Worm (Caenorhabditis elegans) whole organism, midembryonic: ENCODE measurements around the gene nhr-124.

Source experiments
- T22C8.4 ChIP-seq: fragments of 200-800 bp; sonication (Bioruptor generic); IDR thresholded peaks from 2 replicates; pipeline ENCODE4 v1.3.6; 2022; ENCODE audit warnings: missing genetic modification characterization, missing compliant biosample characterization
- cog-1 ChIP-seq: sonication (generic microtip); optimal IDR thresholded peaks from 2 replicates; lab custom pipeline; 2016; ENCODE audit warnings: missing genetic modification characterization, missing compliant biosample characterization
- flt-1 ChIP-seq: fragments of 200-800 bp; sonication (Bioruptor generic); IDR thresholded peaks from 2 replicates; pipeline ENCODE4 v1.3.6; 2022; ENCODE audit warnings: missing genetic modification characterization, missing compliant biosample characterization
- klf-2 ChIP-seq: fragments of 200-800 bp; sonication (Bioruptor generic); conservative IDR thresholded peaks from 2 replicates; pipeline ENCODE4 v1.3.6; 2022; ENCODE audit warnings: missing genetic modification reagents, missing genetic modification characterization, missing compliant biosample characterization
- med-1 ChIP-seq: sonication (generic microtip); optimal IDR thresholded peaks from 2 replicates; lab custom pipeline; 2017; ENCODE audit warnings: missing genetic modification characterization, mild to moderate bottlenecking, missing compliant biosample characterization, antibody characterized with exemption, missing genetic modification reagents; ENCODE audit not compliant: insufficient read depth
- ref-1 ChIP-seq: fragments of 200-800 bp; sonication (Bioruptor generic); conservative IDR thresholded peaks from 2 replicates; pipeline ENCODE4 v1.3.6; 2022; ENCODE audit warnings: missing genetic modification reagents, missing genetic modification characterization, missing compliant biosample characterization
- tab-1 ChIP-seq: fragments of 200-800 bp; sonication (Bioruptor generic); IDR thresholded peaks from 2 replicates; pipeline ENCODE4 v1.3.6; 2022; ENCODE audit warnings: missing genetic modification characterization, missing compliant biosample characterization
- ztf-23 ChIP-seq: fragments of 200-800 bp; sonication (Bioruptor generic); IDR thresholded peaks from 2 replicates; pipeline ENCODE4 v1.3.6; 2022; ENCODE audit warnings: missing genetic modification reagents, missing genetic modification characterization, missing compliant biosample characterization
- ztf-29 ChIP-seq: fragments of 200-800 bp; sonication (Bioruptor generic); IDR thresholded peaks from 2 replicates; pipeline ENCODE4 v1.3.6; 2022; ENCODE audit warnings: missing genetic modification reagents, missing genetic modification characterization, missing compliant biosample characterization

Gene nhr-124

DNA sequence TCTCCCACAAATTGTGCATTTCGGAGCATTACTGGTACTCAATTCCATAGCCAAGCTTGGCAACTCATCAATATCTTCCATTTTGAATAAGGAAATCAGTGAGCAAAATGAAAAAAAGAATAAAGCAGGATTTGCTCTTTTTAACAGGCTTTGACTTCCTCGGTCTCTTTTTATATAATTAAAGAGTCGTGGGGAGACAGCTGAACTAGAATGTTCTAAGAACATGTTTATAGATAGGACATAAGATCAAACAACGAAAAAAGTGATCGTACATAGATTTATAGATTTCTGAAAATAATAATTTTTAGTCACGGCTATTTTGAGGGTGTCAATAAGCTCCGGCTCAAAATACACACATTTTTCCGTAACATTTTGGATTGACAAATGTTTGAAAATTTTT, 25.9 kb downstream of the nhr-124 start, which contains the start of gene nhr-189:
TSS of gene nhr-189 (minus strand) at position 121 of the 400 bp plus-strand sequence.
- no peak for TF ChIP-seq ztf-29 (GFP tag; lab: Robert Waterston, UW)
- no peak for TF ChIP-seq med-1 (GFP tag; lab: Kevin White, UChicago)
- TF ChIP-seq flt-1, result no peak
- TF ChIP-seq ref-1 (GFP tag; lab: Robert Waterston, UW), result no peak
- TF ChIP-seq ztf-23 (GFP tag; lab: Robert Waterston, UW), result no peak
- TF ChIP-seq klf-2, result no peak
- no peak for TF ChIP-seq tab-1 (GFP tag; lab: Robert Waterston, UW)
- TF ChIP-seq cog-1 (tag; lab: Kevin White, UChicago), result no peak
- TF ChIP-seq T22C8.4, result no peak

ce11 chrV:3857778-3858177, 28.2 kb downstream of the nhr-124 start, which contains the start of gene nhr-188:
TSS of gene nhr-188 (minus strand) at chrV:3857861.
- TF ChIP-seq ztf-29 (GFP tag; lab: Robert Waterston, UW) (no peak), med-1 (GFP tag; lab: Kevin White, UChicago) (no peak)

- no peak for TF ChIP-seq klf-2
- TF ChIP-seq cog-1 (tag; lab: Kevin White, UChicago), result no peak
Observed at ce11 chrV:3855916-3856315, 30.1 kb downstream of the nhr-124 start.

DNA sequence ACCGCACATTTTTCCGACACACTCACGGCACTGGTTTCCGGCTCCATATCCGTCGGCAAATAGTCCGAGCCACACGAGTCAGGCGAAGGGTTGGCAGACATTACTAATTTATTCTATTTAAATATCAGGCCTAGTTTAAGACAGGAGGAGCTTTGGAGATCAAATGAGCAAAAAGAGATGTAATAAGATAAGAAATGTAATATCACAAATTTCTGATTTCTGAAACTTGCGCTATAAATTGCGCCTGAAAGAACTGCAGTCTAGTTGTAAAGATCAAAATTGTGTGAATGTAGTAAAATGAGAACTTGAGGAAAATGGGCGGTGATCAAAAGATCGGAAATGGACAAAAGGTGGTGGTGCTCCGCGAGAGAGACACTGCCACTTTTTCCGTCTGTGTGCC, 31.2 kb downstream of the nhr-124 start, which contains the start of gene nhr-186:
TSS of gene nhr-186 (minus strand) at position 101 of the 400 bp plus-strand sequence.
- TF ChIP-seq tab-1 (GFP tag; lab: Robert Waterston, UW) (no peak), T22C8.4 (no peak), ztf-23 (GFP tag; lab: Robert Waterston, UW) (no peak), cog-1 (tag; lab: Kevin White, UChicago) (no peak)

- TF ChIP-seq med-1 (GFP tag; lab: Kevin White, UChicago), result no peak
- TF ChIP-seq tab-1 (GFP tag; lab: Robert Waterston, UW), result no peak
Observed at ce11 chrV:3851760-3852159, 34.2 kb downstream of the nhr-124 start.

- TF ChIP-seq tab-1 (GFP tag; lab: Robert Waterston, UW) (no peak), med-1 (GFP tag; lab: Kevin White, UChicago) (no peak), flt-1 (no peak), ztf-23 (GFP tag; lab: Robert Waterston, UW) (no peak), klf-2 (no peak), cog-1 (tag; lab: Kevin White, UChicago) (no peak)
Observed at ce11 chrV:3847268-3847667, 38.7 kb downstream of the nhr-124 start, which contains the start of gene nhr-185. TSS of gene nhr-185 (minus strand) at chrV:3847368.

ce11 chrV:3843926-3844325, 42.1 kb downstream of the nhr-124 start, which contains the start of gene ugt-32:
TSS of gene ugt-32 (minus strand) at chrV:3844007.
- TF ChIP-seq med-1 (GFP tag; lab: Kevin White, UChicago), result no peak
- TF ChIP-seq cog-1 (tag; lab: Kevin White, UChicago), result no peak
- no peak for TF ChIP-seq ref-1 (GFP tag; lab: Robert Waterston, UW)
- TF ChIP-seq ztf-23 (GFP tag; lab: Robert Waterston, UW), result no peak
- no peak for TF ChIP-seq T22C8.4
- no peak for TF ChIP-seq klf-2
- no peak for TF ChIP-seq ztf-29 (GFP tag; lab: Robert Waterston, UW)
- TF ChIP-seq tab-1 (GFP tag; lab: Robert Waterston, UW), result no peak
- TF ChIP-seq flt-1, result no peak

- TF ChIP-seq flt-1, result no peak
- no peak for TF ChIP-seq klf-2
- no peak for TF ChIP-seq ztf-23 (GFP tag; lab: Robert Waterston, UW)
- TF ChIP-seq ref-1 (GFP tag; lab: Robert Waterston, UW), result no peak
- TF ChIP-seq cog-1 (tag; lab: Kevin White, UChicago), result no peak
- TF ChIP-seq T22C8.4, result no peak
- no peak for TF ChIP-seq med-1 (GFP tag; lab: Kevin White, UChicago)
- no peak for TF ChIP-seq tab-1 (GFP tag; lab: Robert Waterston, UW)
- no peak for TF ChIP-seq ztf-29 (GFP tag; lab: Robert Waterston, UW)
Observed at ce11 chrV:3841462-3841861, 44.5 kb downstream of the nhr-124 start.

DNA sequence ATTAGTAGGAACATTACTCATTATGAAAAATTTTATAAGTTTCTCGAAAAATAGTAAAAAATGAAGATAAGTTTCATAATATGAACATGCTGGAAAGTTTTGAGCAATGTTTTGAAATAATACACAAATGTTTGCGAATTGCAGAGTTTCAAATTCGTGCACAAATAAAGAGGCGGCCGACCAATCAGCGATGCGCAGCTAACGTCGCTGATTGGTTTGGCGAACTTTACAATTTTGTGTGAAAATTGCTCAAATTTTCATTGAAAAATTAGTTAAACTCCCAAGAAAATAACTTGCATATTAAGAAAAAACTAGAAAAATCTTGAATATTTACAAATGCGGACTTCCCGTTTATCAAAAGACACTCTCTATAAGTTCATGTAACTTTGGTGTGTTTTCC, 53.3 kb downstream of the nhr-124 start:
- TF ChIP-seq med-1 (GFP tag; lab: Kevin White, UChicago), result no peak
- no peak for TF ChIP-seq ztf-29 (GFP tag; lab: Robert Waterston, UW)
- no peak for TF ChIP-seq ref-1 (GFP tag; lab: Robert Waterston, UW)
- no peak for TF ChIP-seq flt-1
- no peak for TF ChIP-seq cog-1 (tag; lab: Kevin White, UChicago)
- TF ChIP-seq tab-1 (GFP tag; lab: Robert Waterston, UW), result no peak
- no peak for TF ChIP-seq klf-2
- TF ChIP-seq T22C8.4, result no peak
- TF ChIP-seq ztf-23 (GFP tag; lab: Robert Waterston, UW), result no peak

ce11 chrV:3832103-3832502, 53.9 kb downstream of the nhr-124 start:
- TF ChIP-seq ref-1 (GFP tag; lab: Robert Waterston, UW) (no peak), ztf-29 (GFP tag; lab: Robert Waterston, UW) (no peak), klf-2 (no peak)

ce11 chrV:3831616-3832015, 54.4 kb downstream of the nhr-124 start, which contains the start of gene H10D18.5:
TSS of gene H10D18.5 (minus strand) at chrV:3831716.
- TF ChIP-seq cog-1 (tag; lab: Kevin White, UChicago) (no peak), tab-1 (GFP tag; lab: Robert Waterston, UW) (no peak), T22C8.4 (no peak), ref-1 (GFP tag; lab: Robert Waterston, UW) (no peak), ztf-29 (GFP tag; lab: Robert Waterston, UW) (no peak), med-1 (GFP tag; lab: Kevin White, UChicago) (no peak), ztf-23 (GFP tag; lab: Robert Waterston, UW) (no peak)
